Worm (Caenorhabditis elegans): ENCODE data around the gene txt-9.

- TF ChIP-seq hlh-1 (tag; optimal IDR thresholded peaks at IDR 0.05) (no peak), sem-2 (GFP tag; optimal IDR thresholded peaks at IDR 0.05) (no peak), snpc-4 (tag; optimal IDR thresholded peaks at IDR 0.05) (no peak), unc-39 (tag; optimal IDR thresholded peaks at IDR 0.05) (no peak), cnd-1 (tag; optimal IDR thresholded peaks at IDR 0.05) (no peak), zip-8 (tag; optimal IDR thresholded peaks at IDR 0.05) (no peak), nhr-2 (tag; optimal IDR thresholded peaks at IDR 0.05) (no peak), elt-3 (tag; optimal IDR thresholded peaks at IDR 0.05) (no peak), nhr-237 (tag; optimal IDR thresholded peaks at IDR 0.05) (no peak), sptf-1 (tag; optimal IDR thresholded peaks at IDR 0.05) (no peak), pha-4 (tag; optimal IDR thresholded peaks at IDR 0.05) (no peak)
These were observed 16.1 kb downstream of the txt-9 start, which contains the start of the genes idpb-3 and idpb-1 for ce11 chrII:5101701-5102100.

Measured in whole organism, mixed stage, embryonic.